Worm (Caenorhabditis elegans) whole organism, L1 larva: Measurements from ENCODE around the gene T09A5.15.

ENCODE experiments used
- F16B12.6 ChIP-seq: fragments of 150-350 bp; optimal IDR thresholded peaks from 2 replicates; lab custom pipeline; 2014; ENCODE audit warnings: missing biosample characterization, missing genetic modification characterization
- Y116A8C.19 ChIP-seq: sonication (generic microtip); optimal IDR thresholded peaks from 2 replicates; lab custom pipeline; 2016; ENCODE audit warnings: missing compliant biosample characterization, missing genetic modification characterization, borderline replicate concordance
- aha-1 ChIP-seq: fragments of 150-350 bp; optimal IDR thresholded peaks from 2 replicates; lab custom pipeline; 2014; ENCODE audit warnings: missing biosample characterization, missing genetic modification characterization
- aly-2 ChIP-seq: fragments of 150-350 bp; optimal IDR thresholded peaks from 2 replicates; lab custom pipeline; 2014; ENCODE audit warnings: missing biosample characterization, missing genetic modification characterization
- blmp-1 ChIP-seq: fragments of 150-350 bp; optimal IDR thresholded peaks from 2 replicates; lab custom pipeline; 2014; ENCODE audit warnings: missing biosample characterization, missing genetic modification characterization
- ceh-8 ChIP-seq: fragments of 200-800 bp; sonication (Bioruptor generic); optimal IDR thresholded peaks from 2 replicates; lab custom pipeline; 2018; ENCODE audit warnings: mild to moderate bottlenecking, missing genetic modification characterization, moderate library complexity, missing compliant biosample characterization
- ceh-90 ChIP-seq: sonication (generic microtip); optimal IDR thresholded peaks from 2 replicates; lab custom pipeline; 2016; ENCODE audit warnings: missing genetic modification characterization, missing compliant biosample characterization
- dsc-1 ChIP-seq: sonication (generic microtip); optimal IDR thresholded peaks from 2 replicates; lab custom pipeline; 2016; ENCODE audit warnings: mild to moderate bottlenecking, missing genetic modification characterization, missing compliant biosample characterization
- efl-1 ChIP-seq, 4 experiments: fragments of 150-350 bp; optimal IDR thresholded peaks in 3 of 4; peaks in 1 of 4; 1 replicate in 1 of 4; 2 replicates in 3 of 4; lab custom pipeline; 2014; ENCODE audit warnings: missing biosample characterization in 2 of 4, missing genetic modification characterization in 2 of 4, missing genetic modification reagents in 2 of 4
- efl-3 ChIP-seq: fragments of 200-800 bp; sonication (Bioruptor generic); optimal IDR thresholded peaks from 2 replicates; lab custom pipeline; 2018; ENCODE audit warnings: mild to moderate bottlenecking, missing genetic modification characterization, missing compliant biosample characterization
- elt-2 ChIP-seq: sonication (generic microtip); optimal IDR thresholded peaks from 2 replicates; lab custom pipeline; 2016; ENCODE audit warnings: missing genetic modification characterization, mild to moderate bottlenecking, inconsistent platforms, missing compliant biosample characterization, missing genetic modification reagents
- fkh-4 ChIP-seq: sonication (generic microtip); optimal IDR thresholded peaks from 2 replicates; lab custom pipeline; 2016; ENCODE audit warnings: missing compliant biosample characterization, missing genetic modification characterization, borderline replicate concordance
- lin-14 ChIP-seq: fragments of 200-800 bp; sonication (Bioruptor generic); optimal IDR thresholded peaks from 2 replicates; lab custom pipeline; 2018; ENCODE audit warnings: mild to moderate bottlenecking, missing genetic modification characterization, moderate library complexity, missing compliant biosample characterization
- lsy-2 ChIP-seq, 2 experiments: fragments of 150-350 bp; optimal IDR thresholded peaks; 2 replicates each; lab custom pipeline; 2014; ENCODE audit warnings: missing biosample characterization in 2 of 2, missing genetic modification characterization in 2 of 2
- nhr-19 ChIP-seq: fragments of 200-800 bp; sonication (Bioruptor generic); conservative IDR thresholded peaks from 2 replicates; pipeline ENCODE4 v1.3.6; 2022; ENCODE audit warnings: missing genetic modification characterization, missing compliant biosample characterization
- nhr-20 ChIP-seq: sonication (generic microtip); optimal IDR thresholded peaks from 2 replicates; lab custom pipeline; 2016; ENCODE audit warnings: mild to moderate bottlenecking, missing genetic modification characterization, missing compliant biosample characterization
- nhr-28 ChIP-seq: fragments of 150-350 bp; optimal IDR thresholded peaks from 2 replicates; lab custom pipeline; 2014; ENCODE audit warnings: missing biosample characterization, missing genetic modification characterization
- nhr-71 ChIP-seq: sonication (generic microtip); optimal IDR thresholded peaks from 2 replicates; lab custom pipeline; 2016; ENCODE audit warnings: mild to moderate bottlenecking, missing genetic modification characterization, moderate library complexity, missing compliant biosample characterization
- nhr-77 ChIP-seq: fragments of 150-350 bp; optimal IDR thresholded peaks from 2 replicates; lab custom pipeline; 2014; ENCODE audit warnings: missing biosample characterization, missing genetic modification characterization
- nhr-85 ChIP-seq: sonication (generic microtip); peaks from one replicate; lab custom pipeline; 2016; ENCODE audit warnings: missing genetic modification characterization, inconsistent platforms, missing compliant biosample characterization
- nhr-90 ChIP-seq: sonication (generic microtip); optimal IDR thresholded peaks from 2 replicates; lab custom pipeline; 2016; ENCODE audit warnings: mild to moderate bottlenecking, missing genetic modification characterization, missing compliant biosample characterization; ENCODE audit not compliant: poor library complexity
- rnt-1 ChIP-seq: sonication (generic microtip); optimal IDR thresholded peaks from 2 replicates; lab custom pipeline; 2016; ENCODE audit warnings: mild to moderate bottlenecking, missing genetic modification characterization, moderate library complexity, missing compliant biosample characterization
- snu-23 ChIP-seq: sonication (generic microtip); optimal IDR thresholded peaks from 2 replicates; lab custom pipeline; 2016; ENCODE audit warnings: missing genetic modification characterization, missing compliant biosample characterization
- swsn-7 ChIP-seq: sonication (generic microtip); optimal IDR thresholded peaks from 2 replicates; lab custom pipeline; 2016; ENCODE audit warnings: missing genetic modification characterization, missing compliant biosample characterization
- tbx-2 ChIP-seq: sonication (generic microtip); optimal IDR thresholded peaks from 2 replicates; lab custom pipeline; 2016; ENCODE audit warnings: missing genetic modification characterization, missing compliant biosample characterization
- unc-130 ChIP-seq: fragments of 150-350 bp; optimal IDR thresholded peaks from 2 replicates; lab custom pipeline; 2017; ENCODE audit warnings: missing biosample characterization, missing genetic modification characterization, inconsistent platforms
- unc-30 ChIP-seq: sonication (generic microtip); optimal IDR thresholded peaks from 2 replicates; lab custom pipeline; 2017; ENCODE audit warnings: missing biosample characterization, missing genetic modification characterization
- unc-62 ChIP-seq: fragments of 150-350 bp; optimal IDR thresholded peaks from 2 replicates; lab custom pipeline; 2014; ENCODE audit warnings: missing biosample characterization, missing genetic modification reagents, missing genetic modification characterization
- vab-15 ChIP-seq: sonication (generic microtip); optimal IDR thresholded peaks from 2 replicates; lab custom pipeline; 2017; ENCODE audit warnings: missing genotype, mild to moderate bottlenecking, missing genetic modification characterization, missing compliant biosample characterization
- ztf-4 ChIP-seq: fragments of 150-350 bp; optimal IDR thresholded peaks from 2 replicates; lab custom pipeline; 2014; ENCODE audit warnings: missing biosample characterization, missing genetic modification characterization

The T09A5.15 gene

DNA sequence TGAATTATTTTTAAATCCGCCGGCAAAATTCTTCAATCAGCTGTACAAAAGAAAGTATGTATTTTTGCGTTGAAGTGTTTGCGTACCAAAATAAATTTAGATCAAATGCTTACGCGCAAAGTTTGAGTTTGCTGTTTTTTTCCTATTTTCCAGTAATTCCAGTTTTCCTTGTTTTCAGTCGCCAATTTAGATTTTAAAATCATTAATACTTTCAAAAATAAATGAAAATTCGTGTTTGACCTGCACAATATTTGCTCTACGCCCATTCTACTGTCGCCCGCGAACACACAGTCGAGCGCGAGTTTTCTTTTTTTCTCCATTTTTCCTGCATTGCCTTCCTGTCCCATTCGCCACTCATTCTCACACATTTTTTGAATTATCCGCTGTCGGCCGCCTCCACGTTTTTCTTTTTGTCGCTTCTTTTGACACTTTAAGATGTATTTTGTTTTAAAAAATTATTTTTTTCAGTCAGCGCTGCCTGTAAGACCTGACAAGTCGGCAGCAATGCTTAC lies 35.1 kb downstream of the T09A5.15 start, which contains the start of gene ptc-1:
TSS of gene ptc-1 (plus strand) at position 462 of the 512 bp plus-strand sequence.
- TF ChIP-seq efl-1 (optimal IDR thresholded peaks at IDR 0.05; lab: Kevin White, UChicago) (no peak), efl-1 (GFP tag; optimal IDR thresholded peaks at IDR 0.05 in 1 of 2; lab: Kevin White, UChicago) (peak in 1 of 2 experiments; percentile 45), dsc-1 (tag; lab: Kevin White, UChicago) (peak; percentile 20), nhr-28 (tag; lab: Kevin White, UChicago) (no peak)

DNA sequence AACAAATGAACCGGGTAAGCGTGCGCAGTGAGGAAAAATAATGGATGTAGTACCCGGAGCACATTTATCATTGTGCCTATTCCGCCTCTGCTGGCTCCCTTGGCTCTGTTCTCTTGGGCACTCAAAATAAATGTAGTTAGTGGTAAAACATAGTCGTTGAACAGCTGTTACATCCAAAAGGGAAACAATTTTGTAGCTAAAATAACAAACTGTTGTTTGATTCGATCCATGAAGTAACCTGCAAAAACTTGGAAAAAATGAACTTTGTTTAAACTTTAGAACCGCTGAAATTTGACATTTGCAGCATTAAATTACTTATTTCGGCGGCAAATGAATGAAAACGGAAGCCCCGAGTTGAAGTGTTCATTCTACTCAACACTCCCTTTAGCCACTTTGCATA lies 35.9 kb downstream of the T09A5.15 start:
- TF ChIP-seq nhr-85 (tag; lab: Kevin White, UChicago) (peak; percentile 43), efl-1 (optimal IDR thresholded peaks at IDR 0.05; lab: Kevin White, UChicago) (no peak), efl-1 (GFP tag; optimal IDR thresholded peaks at IDR 0.05 in 1 of 2; lab: Kevin White, UChicago) (peak in 1 of 2 experiments; percentile 48), nhr-90 (tag; lab: Kevin White, UChicago) (no peak)

DNA sequence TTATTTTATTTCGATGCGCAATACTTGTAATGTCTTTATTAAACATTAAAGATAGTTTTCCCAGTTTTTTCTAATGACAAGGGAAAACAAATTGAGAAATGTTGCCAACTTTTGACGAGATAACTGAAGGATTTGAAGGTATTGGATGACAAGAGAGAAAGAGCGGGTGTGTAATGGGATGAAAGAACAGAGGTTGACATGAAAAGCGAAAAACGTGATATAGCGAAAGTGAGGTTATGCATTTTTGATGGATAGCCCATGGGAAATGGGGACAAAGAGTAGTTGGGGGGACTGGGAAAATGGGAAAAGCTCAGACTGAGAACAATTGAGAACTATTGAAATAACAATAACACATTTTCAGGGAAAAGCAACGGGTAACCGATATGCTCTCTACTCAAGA lies 37.4 kb downstream of the T09A5.15 start:
- TF ChIP-seq lin-14 (GFP tag; lab: Kevin White, UChicago) = peak; percentile 27
- TF ChIP-seq nhr-19 (GFP tag; lab: Robert Waterston, UW) = 0 out of 2 replicates have a peak, but pooled peaks have one; percentile 6
- no peak for TF ChIP-seq unc-130 (tag; lab: Kevin White, UChicago)
- no peak for TF ChIP-seq vab-15 (tag; lab: Kevin White, UChicago)
- TF ChIP-seq lsy-2 (tag; optimal IDR thresholded peaks at IDR 0.05; lab: Kevin White, UChicago) = peak in 1 of 2 experiments; percentile 16
- peak; percentile 84 for TF ChIP-seq blmp-1 (tag; lab: Kevin White, UChicago)

DNA sequence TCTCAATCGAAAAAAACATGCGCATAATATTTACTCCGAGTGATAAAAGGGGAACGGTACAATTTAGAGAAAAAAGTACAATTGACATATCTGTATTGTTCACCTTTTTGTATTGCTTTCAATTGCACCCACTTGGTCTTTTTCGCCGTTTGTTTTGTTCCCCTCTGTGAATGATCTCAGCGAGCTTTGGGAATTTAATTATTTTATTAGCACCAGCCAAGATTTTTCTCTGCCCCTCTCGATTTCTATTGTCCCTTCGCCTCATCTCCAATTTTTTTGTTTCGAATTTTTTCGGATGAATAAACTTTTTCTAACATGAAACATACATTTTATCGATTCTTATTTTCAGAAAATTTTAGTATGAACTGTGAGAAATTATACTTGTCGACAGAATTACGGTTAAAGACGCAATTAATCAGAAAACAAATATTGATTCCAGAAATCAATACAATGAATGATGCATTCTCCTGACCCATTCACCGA lies 42.5 kb downstream of the T09A5.15 start, which contains the start of gene rev-1:
TSS of gene rev-1 (plus strand) at position 433 of the 483 bp plus-strand sequence.
- TF ChIP-seq F16B12.6 (tag; lab: Kevin White, UChicago) (no peak), tbx-2 (no peak), lin-14 (GFP tag; lab: Kevin White, UChicago) (peak; percentile 31), efl-1 (optimal IDR thresholded peaks at IDR 0.05; lab: Kevin White, UChicago) (no peak), efl-1 (GFP tag; optimal IDR thresholded peaks at IDR 0.05 in 1 of 2; lab: Kevin White, UChicago) (peak in 1 of 2 experiments; percentile 65), ztf-4 (tag; lab: Kevin White, UChicago) (no peak), blmp-1 (tag; lab: Kevin White, UChicago) (no peak), aly-2 (peak; percentile 59), aha-1 (no peak), ceh-8 (GFP tag; lab: Kevin White, UChicago) (no peak), efl-3 (no peak)

DNA sequence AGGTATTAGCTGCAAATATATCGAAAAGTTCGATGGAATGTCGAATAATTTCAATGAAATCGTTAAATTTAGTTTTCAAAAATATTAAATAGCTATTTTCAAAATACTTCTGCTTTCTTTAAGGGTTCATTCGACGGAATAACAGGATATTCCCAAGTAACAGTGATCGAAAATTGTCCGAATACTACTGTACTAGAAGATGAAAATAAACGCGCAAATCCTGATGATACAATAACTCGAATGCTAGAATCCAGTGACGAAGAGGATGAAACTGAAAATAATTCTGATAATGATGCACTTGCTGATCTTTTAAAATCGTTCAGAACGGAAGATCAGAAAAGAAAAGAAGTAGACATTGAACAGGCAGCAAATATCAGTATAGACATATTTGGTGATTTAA lies 43.0 kb downstream of the T09A5.15 start:
- TF ChIP-seq nhr-77 (tag; lab: Kevin White, UChicago) (no peak), fkh-4 (no peak), Y116A8C.19 (no peak), lin-14 (GFP tag; lab: Kevin White, UChicago) (no peak), unc-30 (tag; lab: Kevin White, UChicago) (no peak)

DNA sequence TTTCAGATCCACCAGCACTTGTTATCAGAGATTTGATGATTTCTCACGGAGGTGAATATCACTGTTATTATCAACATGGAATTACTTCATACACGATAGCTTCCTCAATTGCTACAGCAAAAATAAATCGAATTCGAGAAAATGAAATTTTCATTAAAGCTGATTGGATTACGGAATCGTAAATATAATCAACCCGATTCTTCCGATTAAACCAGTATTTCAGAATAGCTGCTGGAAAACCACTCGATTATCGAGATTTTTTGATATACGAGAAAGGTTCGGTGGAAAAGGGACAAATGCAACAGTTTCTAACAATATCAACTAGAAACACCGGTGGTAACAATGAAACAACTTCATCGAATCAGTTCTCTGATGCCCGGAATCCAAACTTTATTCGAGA lies 44.2 kb downstream of the T09A5.15 start:
- TF ChIP-seq vab-15 (tag; lab: Kevin White, UChicago) (no peak), efl-1 (optimal IDR thresholded peaks at IDR 0.05; lab: Kevin White, UChicago) (no peak), efl-1 (GFP tag; optimal IDR thresholded peaks at IDR 0.05 in 1 of 2; lab: Kevin White, UChicago) (peak in 1 of 2 experiments; percentile 90)
- TF ChIP-seq, all 84 proteins: peak for 1

DNA sequence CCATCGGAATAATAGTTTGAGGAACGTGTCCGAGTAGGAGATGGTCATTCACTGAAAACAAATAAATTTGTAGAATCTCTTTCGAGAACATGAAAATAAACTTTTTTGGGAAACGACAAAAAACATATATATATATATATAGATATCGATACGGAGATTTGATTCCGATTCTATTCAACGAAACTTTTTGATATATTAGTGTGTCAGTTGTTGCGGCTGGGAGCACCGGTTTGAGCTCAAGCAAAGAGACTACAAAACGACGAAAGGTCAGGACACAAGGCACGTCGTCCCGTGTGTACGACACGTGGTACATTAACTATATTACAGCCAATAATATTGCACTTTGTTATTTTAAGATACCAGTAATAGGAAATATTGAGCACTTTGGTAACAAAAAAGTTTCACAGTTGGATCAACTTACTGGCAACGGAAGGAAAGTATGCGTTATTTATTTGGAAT lies 49.8 kb downstream of the T09A5.15 start, which contains the start of gene best-23:
TSS of gene best-23 (minus strand) at position 51 of the 459 bp plus-strand sequence.
- no peak for TF ChIP-seq vab-15 (tag; lab: Kevin White, UChicago)
- TF ChIP-seq elt-2 (tag; lab: Kevin White, UChicago) = no peak
- TF ChIP-seq ztf-4 (tag; lab: Kevin White, UChicago) = peak; percentile 36
- TF ChIP-seq ceh-90 (tag; lab: Kevin White, UChicago) = no peak
- TF ChIP-seq nhr-19 (GFP tag; lab: Robert Waterston, UW) = peak; percentile 61
- TF ChIP-seq swsn-7 (tag; lab: Kevin White, UChicago) = no peak
- peak; percentile 44 for TF ChIP-seq nhr-20 (tag; lab: Kevin White, UChicago)
- no peak for TF ChIP-seq unc-62 (GFP tag; lab: Kevin White, UChicago)
- TF ChIP-seq lin-14 (GFP tag; lab: Kevin White, UChicago) = peak; percentile 66
- peak; percentile 63 for TF ChIP-seq rnt-1
- peak; percentile 76 for TF ChIP-seq nhr-71
- peak; percentile 28 for TF ChIP-seq snu-23
- TF ChIP-seq lsy-2 (tag; optimal IDR thresholded peaks at IDR 0.05; lab: Kevin White, UChicago) = peak; percentile 2 to 26
